Worm (Caenorhabditis elegans): ENCODE results near the gene ZK669.3.

Gene ZK669.3

ce11 chrII:7940848-7941247 is at the start of gene ZK669.3:
TSS of gene ZK669.3 (plus strand) at chrII:7941148.
- TF ChIP-seq rec-8 (tag; optimal IDR thresholded peaks at IDR 0.05) (no peak), him-1 (tag; optimal IDR thresholded peaks at IDR 0.05) (no peak), ets-4 (GFP tag; optimal IDR thresholded peaks at IDR 0.05) (no peak), F23B12.7 (tag; optimal IDR thresholded peaks at IDR 0.05; ENCODE audit: insufficient read depth) (no peak), ztf-26 (tag; optimal IDR thresholded peaks at IDR 0.05) (no peak), F22D6.2 (tag; optimal IDR thresholded peaks at IDR 0.05) (no peak), madf-10 (tag; optimal IDR thresholded peaks at IDR 0.05) (no peak), T26A5.8 (tag; optimal IDR thresholded peaks at IDR 0.05) (no peak), F57C9.4 (tag; optimal IDR thresholded peaks at IDR 0.05) (no peak), madf-3 (GFP tag; IDR thresholded peaks at IDR 0.05) (no peak), F49E8.2 (tag; optimal IDR thresholded peaks at IDR 0.05; ENCODE audit: insufficient read depth) (no peak), efl-1 (GFP tag; optimal IDR thresholded peaks at IDR 0.05) (no peak), B0035.1 (tag; optimal IDR thresholded peaks at IDR 0.05) (no peak), die-1 (tag; optimal IDR thresholded peaks at IDR 0.05) (no peak), zfh-2 (GFP tag; conservative IDR thresholded peaks at IDR 0.05) (no peak), madf-6 (GFP tag; IDR thresholded peaks at IDR 0.05) (no peak), bed-2 (GFP tag; IDR thresholded peaks at IDR 0.05) (no peak), lsl-1 (GFP tag; optimal IDR thresholded peaks at IDR 0.05) (no peak), Y95B8A.8 (GFP tag; IDR thresholded peaks at IDR 0.05) (no peak)

- no peak for TF ChIP-seq cebp-1 (GFP tag; IDR thresholded peaks at IDR 0.05)
- TF ChIP-seq cebp-1 (tag; optimal IDR thresholded peaks at IDR 0.05): peak; percentile 33
- TF ChIP-seq K12H6.12 (tag; optimal IDR thresholded peaks at IDR 0.05): peak; percentile 38
- no peak for TF ChIP-seq snpc-4 (GFP tag; optimal IDR thresholded peaks at IDR 0.05)
- TF ChIP-seq snpc-4 (tag; optimal IDR thresholded peaks at IDR 0.05): peak in 1 of 4 experiments; percentile 4
- no peak for TF ChIP-seq ccch-3 (GFP tag; optimal IDR thresholded peaks at IDR 0.05)
- peak; percentile 62 for TF ChIP-seq nhr-80 (tag; optimal IDR thresholded peaks at IDR 0.05)
- no peak for TF ChIP-seq Y79H2A.3 (GFP tag; conservative IDR thresholded peaks at IDR 0.05)
- TF ChIP-seq atf-7 (tag; optimal IDR thresholded peaks at IDR 0.05): peak; percentile 1
- peak; percentile 48; the same call in 1 of the 2 replicates for TF ChIP-seq hmg-1.2 (GFP tag; IDR thresholded peaks at IDR 0.05)
- no peak for TF ChIP-seq ama-1 (optimal IDR thresholded peaks at IDR 0.05)
- TF ChIP-seq ama-1 (GFP tag; optimal IDR thresholded peaks at IDR 0.05): no peak
- 0 out of 2 replicates have a peak, but pooled peaks have one; percentile 7 for TF ChIP-seq nfyb-1 (GFP tag; IDR thresholded peaks at IDR 0.05)
- peak in 1 of 3 experiments; percentile 65 for TF ChIP-seq lin-35 (GFP tag; optimal IDR thresholded peaks at IDR 0.05)
These were observed 48.9 kb upstream of the ZK669.3 start for ce11 chrII:7891869-7892615.

- peak; percentile 24 for TF ChIP-seq snpc-3.4 (tag; optimal IDR thresholded peaks at IDR 0.05)
- no peak for TF ChIP-seq dpff-1 (tag; optimal IDR thresholded peaks at IDR 0.05)
- peak; percentile 78 for TF ChIP-seq lsl-1 (GFP tag; optimal IDR thresholded peaks at IDR 0.05)
- no peak for TF ChIP-seq attf-5 (GFP tag; optimal IDR thresholded peaks at IDR 0.05)
- TF ChIP-seq sea-2 (GFP tag; IDR thresholded peaks at IDR 0.05): no peak
- no peak for TF ChIP-seq F10E7.11 (tag; optimal IDR thresholded peaks at IDR 0.05)
- TF ChIP-seq F49E8.2 (tag; optimal IDR thresholded peaks at IDR 0.05; ENCODE audit: insufficient read depth): no peak
- no peak for TF ChIP-seq egrh-3 (GFP tag; IDR thresholded peaks at IDR 0.05)
- no peak for TF ChIP-seq unc-62 (GFP tag; optimal IDR thresholded peaks at IDR 0.05)
- TF ChIP-seq tlf-1 (GFP tag; optimal IDR thresholded peaks at IDR 0.05): peak; percentile 9
- TF ChIP-seq Y56A3A.18 (GFP tag; IDR thresholded peaks at IDR 0.05): no peak
- TF ChIP-seq ZK185.1 (tag; optimal IDR thresholded peaks at IDR 0.05; ENCODE audit: poor library complexity, severe bottlenecking): no peak
- no peak for TF ChIP-seq atf-7 (tag; optimal IDR thresholded peaks at IDR 0.05)
- no peak for TF ChIP-seq Y53G8AR.9 (GFP tag; conservative IDR thresholded peaks at IDR 0.05)
- peak; percentile 72 for TF ChIP-seq hsf-1 (GFP tag; IDR thresholded peaks at IDR 0.05)
- no peak for TF ChIP-seq repo-1 (tag; optimal IDR thresholded peaks at IDR 0.05)
- peak; percentile 41; the same call in 1 of the 2 replicates for TF ChIP-seq hmg-1.2 (GFP tag; IDR thresholded peaks at IDR 0.05)
- TF ChIP-seq efl-1 (GFP tag; optimal IDR thresholded peaks at IDR 0.05): peak; percentile 83
These were observed 48.1 kb upstream of the ZK669.3 start, which contains the start of gene ptc-1 for ce11 chrII:7892761-7893272. TSS of gene ptc-1 (plus strand) at chrII:7893222.
